Worm (Caenorhabditis elegans) whole organism, early embryonic: ENCODE data around the gene atg-10.

Experiments used
- B0310.2 ChIP-seq: sonication (generic microtip); optimal IDR thresholded peaks from 2 replicates; lab custom pipeline; 2016; ENCODE audit warnings: mild to moderate bottlenecking, missing genetic modification characterization, missing compliant biosample characterization
- F13C5.2 ChIP-seq: sonication (generic microtip); optimal IDR thresholded peaks from 2 replicates; lab custom pipeline; 2017; ENCODE audit warnings: mild to moderate bottlenecking, missing genetic modification characterization, inconsistent platforms, missing compliant biosample characterization
- aly-1 ChIP-seq: sonication (generic microtip); optimal IDR thresholded peaks from 2 replicates; lab custom pipeline; 2016; ENCODE audit warnings: missing genetic modification characterization, missing compliant biosample characterization
- ama-1 ChIP-seq: fragments of 150-350 bp; optimal IDR thresholded peaks from 2 replicates; lab custom pipeline; 2014
- ceh-13 ChIP-seq: fragments of 200-800 bp; sonication (Bioruptor generic); optimal IDR thresholded peaks from 2 replicates; lab custom pipeline; 2018; ENCODE audit warnings: mild to moderate bottlenecking, missing genetic modification characterization, missing compliant biosample characterization
- ceh-36 ChIP-seq: sonication (generic microtip); optimal IDR thresholded peaks from 2 replicates; lab custom pipeline; 2016; ENCODE audit warnings: missing genetic modification characterization, inconsistent platforms, missing compliant biosample characterization
- ets-7 ChIP-seq: sonication (generic microtip); optimal IDR thresholded peaks from 2 replicates; lab custom pipeline; 2016; ENCODE audit warnings: missing genotype, missing genetic modification characterization, missing compliant biosample characterization
- flt-1 ChIP-seq: fragments of 200-800 bp; sonication (Bioruptor generic); IDR thresholded peaks from 2 replicates; pipeline ENCODE4 v1.3.6; 2022; ENCODE audit warnings: missing genetic modification characterization, missing compliant biosample characterization
- hmbx-1 ChIP-seq: sonication (generic microtip); optimal IDR thresholded peaks from 2 replicates; lab custom pipeline; 2016; ENCODE audit warnings: mild to moderate bottlenecking, missing genetic modification characterization, missing compliant biosample characterization
- hmg-4 ChIP-seq: fragments of 200-800 bp; sonication (Bioruptor generic); optimal IDR thresholded peaks from 2 replicates; lab custom pipeline; 2018; ENCODE audit warnings: mild to moderate bottlenecking, missing genetic modification characterization, missing compliant biosample characterization
- hnd-1 ChIP-seq: sonication (generic microtip); optimal IDR thresholded peaks from 2 replicates; lab custom pipeline; 2016; ENCODE audit warnings: missing genetic modification characterization, missing compliant biosample characterization
- pes-1 ChIP-seq: fragments of 200-800 bp; sonication (Bioruptor generic); IDR thresholded peaks from 2 replicates; pipeline ENCODE4 v1.3.6; 2022; ENCODE audit warnings: missing genetic modification reagents, missing genetic modification characterization, missing compliant biosample characterization
- scrt-1 ChIP-seq: fragments of 200-800 bp; sonication (Bioruptor generic); IDR thresholded peaks from 2 replicates; pipeline ENCODE4 v1.3.6; 2022; ENCODE audit warnings: missing genetic modification characterization, missing compliant biosample characterization
- sea-1 ChIP-seq: fragments of 200-800 bp; sonication (Bioruptor generic); conservative IDR thresholded peaks from 2 replicates; pipeline ENCODE4 v1.3.6; 2022; ENCODE audit warnings: missing genetic modification characterization, missing compliant biosample characterization
- tbx-11 ChIP-seq: fragments of 200-800 bp; sonication (Bioruptor generic); IDR thresholded peaks from 2 replicates; pipeline ENCODE4 v1.3.6; 2022; ENCODE audit warnings: missing genetic modification characterization, missing compliant biosample characterization
- tbx-37 ChIP-seq: fragments of 200-800 bp; sonication (Bioruptor generic); conservative IDR thresholded peaks from 2 replicates; pipeline ENCODE4 v1.3.6; 2022; ENCODE audit warnings: missing genetic modification reagents, missing genetic modification characterization, missing compliant biosample characterization
- tra-4 ChIP-seq: sonication (generic microtip); optimal IDR thresholded peaks from 2 replicates; lab custom pipeline; 2017; ENCODE audit warnings: missing genetic modification characterization, missing compliant biosample characterization

atg-10 gene

DNA sequence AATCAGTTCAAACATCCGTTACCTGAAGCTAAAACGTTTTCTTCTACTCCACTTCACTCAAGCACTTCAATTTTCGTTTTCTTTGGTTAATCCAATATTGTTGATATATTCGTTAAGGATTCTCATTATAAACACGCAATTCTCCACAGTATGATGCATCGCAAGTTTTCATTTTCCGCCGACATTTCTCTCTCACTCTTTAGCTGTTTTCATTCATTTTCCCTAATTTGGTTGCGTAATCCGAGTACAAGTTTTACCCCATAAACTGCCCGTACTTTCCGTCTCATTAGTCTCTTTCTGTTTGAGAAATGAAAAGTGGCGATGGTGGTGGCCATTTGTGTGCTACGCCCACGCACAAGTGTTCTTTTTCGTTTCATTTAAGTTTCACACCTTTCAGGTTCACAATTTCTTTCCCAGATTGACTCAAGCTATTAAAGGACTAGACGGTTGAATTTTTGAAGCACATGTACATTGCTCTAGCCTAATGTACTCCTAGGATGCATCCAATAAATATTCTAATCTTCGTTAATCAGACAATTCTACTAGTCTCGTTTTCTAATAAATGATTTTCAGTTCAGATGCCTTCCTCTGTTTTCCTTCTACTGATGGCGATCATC, 32.5 kb downstream of the atg-10 start, which contains the start of gene C34C6.3:
TSS of gene C34C6.3 (plus strand) at position 567 of the 617 bp plus-strand sequence.
- no peak for TF ChIP-seq aly-1
- TF ChIP-seq tbx-37 (GFP tag; lab: Robert Waterston, UW), result no peak
- no peak for TF ChIP-seq flt-1 (GFP tag; lab: Robert Waterston, UW)
- no peak for TF ChIP-seq B0310.2 (tag; lab: Kevin White, UChicago)
- no peak for TF ChIP-seq tbx-11 (GFP tag; lab: Robert Waterston, UW)
- TF ChIP-seq scrt-1 (GFP tag; lab: Robert Waterston, UW), result no peak
- no peak for TF ChIP-seq hmbx-1 (tag; lab: Kevin White, UChicago)
- no peak for TF ChIP-seq sea-1

DNA sequence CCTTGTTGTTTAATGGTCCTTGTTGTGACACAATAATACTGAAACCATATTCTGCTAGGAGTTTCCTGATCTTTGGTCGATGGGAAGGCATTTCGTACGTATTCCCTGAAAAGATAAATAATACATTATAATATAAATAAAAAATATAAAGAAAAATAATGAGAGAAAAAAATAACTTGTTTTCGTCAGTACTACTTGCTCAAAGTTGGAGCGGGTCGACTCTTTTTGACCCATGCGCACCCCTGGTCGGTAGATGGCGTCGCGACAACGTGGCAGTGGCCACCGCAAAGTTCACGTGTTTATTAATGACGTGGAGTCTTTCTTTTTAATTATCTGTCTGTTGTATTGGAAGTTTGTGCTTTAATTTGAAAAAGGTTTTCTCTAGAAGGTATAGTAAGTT, 36.8 kb downstream of the atg-10 start, which contains the start of gene C34C6.10:
TSS of gene C34C6.10 (minus strand) at position 101 of the 400 bp plus-strand sequence.
- TF ChIP-seq ceh-36 (tag; lab: Kevin White, UChicago) (no peak), ets-7 (tag; lab: Kevin White, UChicago) (no peak), ama-1 (lab: Kevin White, UChicago) (no peak), tra-4 (tag; lab: Kevin White, UChicago) (no peak), sea-1 (no peak), F13C5.2 (tag; lab: Kevin White, UChicago) (no peak), hmg-4 (GFP tag; lab: Kevin White, UChicago) (no peak), tbx-37 (GFP tag; lab: Robert Waterston, UW) (no peak)

DNA sequence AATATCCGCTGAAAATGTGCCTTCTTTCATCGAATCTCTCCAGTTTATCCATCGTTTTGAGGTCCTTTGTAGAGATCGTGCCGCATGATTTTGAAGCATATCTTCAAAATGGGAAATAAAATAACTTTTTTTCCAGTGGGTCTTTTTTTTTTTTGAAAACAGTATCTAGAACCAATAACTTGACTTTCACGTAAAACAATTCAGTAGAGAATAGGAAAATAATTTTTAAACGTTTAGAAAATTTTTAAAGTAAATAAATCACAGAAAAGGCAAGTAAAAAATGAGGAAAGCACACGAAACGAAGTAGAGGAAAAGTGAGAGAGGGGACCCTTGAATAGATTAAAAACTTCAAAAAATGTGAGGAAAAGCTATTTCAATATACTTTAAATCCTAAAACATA, 39.9 kb downstream of the atg-10 start, which contains the start of gene chdh-1:
TSS of gene chdh-1 (minus strand) at position 101 of the 400 bp plus-strand sequence.
- TF ChIP-seq tbx-37 (GFP tag; lab: Robert Waterston, UW), result no peak
- TF ChIP-seq ceh-36 (tag; lab: Kevin White, UChicago), result no peak
- no peak for TF ChIP-seq tbx-11 (GFP tag; lab: Robert Waterston, UW)
- TF ChIP-seq B0310.2 (tag; lab: Kevin White, UChicago), result no peak
- no peak for TF ChIP-seq tra-4 (tag; lab: Kevin White, UChicago)
- TF ChIP-seq F13C5.2 (tag; lab: Kevin White, UChicago), result no peak
- TF ChIP-seq flt-1 (GFP tag; lab: Robert Waterston, UW), result no peak
- no peak for TF ChIP-seq hmbx-1 (tag; lab: Kevin White, UChicago)

DNA sequence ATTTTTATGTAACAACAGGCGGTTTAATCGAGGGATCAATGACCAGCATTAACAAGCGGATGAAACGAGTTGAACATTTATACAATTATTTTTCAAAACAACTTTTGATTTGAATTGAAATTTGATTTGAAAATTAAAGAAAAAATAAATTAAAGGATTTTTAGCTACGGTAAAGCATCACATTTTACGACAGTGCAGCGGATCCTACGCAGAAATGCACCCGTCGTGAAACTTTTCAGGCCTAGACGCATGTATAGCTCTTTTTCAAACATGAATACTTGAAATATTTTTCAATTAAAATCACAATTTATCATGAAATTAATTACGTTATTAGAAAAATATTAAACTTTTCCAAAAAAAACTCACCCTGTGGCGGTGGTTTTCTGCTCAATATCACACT, 42.1 kb downstream of the atg-10 start:
- TF ChIP-seq ama-1 (lab: Kevin White, UChicago) (no peak), flt-1 (GFP tag; lab: Robert Waterston, UW) (no peak), F13C5.2 (tag; lab: Kevin White, UChicago) (no peak), ceh-36 (tag; lab: Kevin White, UChicago) (no peak), tbx-11 (GFP tag; lab: Robert Waterston, UW) (no peak), ceh-13 (GFP tag; lab: Kevin White, UChicago) (no peak), tbx-37 (GFP tag; lab: Robert Waterston, UW) (no peak), scrt-1 (GFP tag; lab: Robert Waterston, UW) (no peak), sea-1 (no peak), hnd-1 (tag; lab: Kevin White, UChicago) (no peak), B0310.2 (tag; lab: Kevin White, UChicago) (no peak), ets-7 (tag; lab: Kevin White, UChicago) (no peak), hmg-4 (GFP tag; lab: Kevin White, UChicago) (no peak), hmbx-1 (tag; lab: Kevin White, UChicago) (no peak), tra-4 (tag; lab: Kevin White, UChicago) (no peak)

DNA sequence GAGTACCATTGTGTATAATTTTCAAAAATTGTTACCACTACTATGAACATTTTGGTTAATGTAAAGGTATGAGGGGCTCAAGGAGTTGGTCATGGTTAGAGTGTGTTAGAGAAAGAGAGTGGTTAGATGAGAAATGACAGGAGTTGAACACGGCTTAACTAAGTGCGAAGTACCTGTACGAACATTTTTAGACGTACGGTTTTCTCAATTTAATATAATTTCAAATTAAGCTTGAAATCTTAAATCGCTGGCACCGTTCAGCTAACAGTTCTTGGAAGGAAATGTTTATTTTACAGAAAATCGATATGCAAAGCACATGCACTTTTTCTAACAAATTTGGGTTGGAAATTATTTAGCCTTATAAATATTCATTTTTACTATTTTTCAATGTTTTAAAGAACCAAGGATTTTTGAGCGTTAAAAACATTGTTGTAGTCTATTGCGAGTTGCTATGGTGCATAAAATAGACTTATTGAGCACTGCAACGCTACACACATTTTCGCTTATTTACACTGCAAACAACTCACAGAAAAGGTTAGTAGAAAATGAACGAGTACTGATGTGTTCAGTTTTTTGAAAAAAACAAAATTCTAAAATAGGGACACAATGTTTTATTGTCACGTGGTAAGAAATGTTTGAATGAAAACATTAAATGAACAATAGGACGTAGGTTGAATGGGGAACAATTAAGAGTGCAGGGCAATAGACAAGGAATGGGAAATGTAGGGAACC, 42.9 kb downstream of the atg-10 start, which contains the start of gene sphk-1:
TSS of gene sphk-1 (minus strand) at position 51 of the 732 bp plus-strand sequence.
- no peak for TF ChIP-seq ama-1 (lab: Kevin White, UChicago)
- TF ChIP-seq hnd-1 (tag; lab: Kevin White, UChicago), result no peak
- TF ChIP-seq ceh-13 (GFP tag; lab: Kevin White, UChicago), result no peak
- no peak for TF ChIP-seq F13C5.2 (tag; lab: Kevin White, UChicago)
- TF ChIP-seq ets-7 (tag; lab: Kevin White, UChicago), result no peak
- TF ChIP-seq aly-1, result no peak
- TF ChIP-seq hmg-4 (GFP tag; lab: Kevin White, UChicago), result no peak
- no peak for TF ChIP-seq tbx-37 (GFP tag; lab: Robert Waterston, UW)
- TF ChIP-seq tra-4 (tag; lab: Kevin White, UChicago), result no peak
- no peak for TF ChIP-seq sea-1
- TF ChIP-seq pes-1 (GFP tag; lab: Robert Waterston, UW), result no peak
- no peak for TF ChIP-seq tbx-11 (GFP tag; lab: Robert Waterston, UW)
- TF ChIP-seq scrt-1 (GFP tag; lab: Robert Waterston, UW), result no peak
- TF ChIP-seq flt-1 (GFP tag; lab: Robert Waterston, UW), result no peak
- no peak for TF ChIP-seq hmbx-1 (tag; lab: Kevin White, UChicago)
- TF ChIP-seq ceh-36 (tag; lab: Kevin White, UChicago), result no peak
- no peak for TF ChIP-seq B0310.2 (tag; lab: Kevin White, UChicago)

DNA sequence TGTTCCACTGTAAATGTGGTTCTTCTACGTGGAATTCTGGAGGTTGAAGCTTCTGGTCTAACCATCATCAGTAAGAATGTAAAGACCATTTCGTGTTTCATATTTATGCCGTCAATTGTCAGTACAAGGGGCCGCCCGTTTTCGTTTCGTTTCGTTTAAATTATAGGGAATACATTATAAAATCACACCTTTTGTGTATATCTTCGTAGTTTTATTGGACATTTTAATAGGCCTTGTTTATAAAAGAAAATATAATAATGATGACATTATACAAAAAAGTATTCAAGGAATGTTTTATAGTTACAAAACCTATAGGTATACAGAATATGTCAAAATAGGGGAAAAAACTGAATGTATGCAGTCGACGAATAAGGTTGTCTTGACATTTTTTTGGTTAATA, 44.8 kb downstream of the atg-10 start, which contains the start of gene ceh-7:
TSS of gene ceh-7 (minus strand) at position 101 of the 400 bp plus-strand sequence.
- TF ChIP-seq hnd-1 (tag; lab: Kevin White, UChicago) (no peak), B0310.2 (tag; lab: Kevin White, UChicago) (no peak), F13C5.2 (tag; lab: Kevin White, UChicago) (no peak), ama-1 (lab: Kevin White, UChicago) (no peak), pes-1 (GFP tag; lab: Robert Waterston, UW) (no peak), ceh-36 (tag; lab: Kevin White, UChicago) (no peak), flt-1 (GFP tag; lab: Robert Waterston, UW) (no peak), tbx-11 (GFP tag; lab: Robert Waterston, UW) (no peak), aly-1 (no peak), ceh-13 (GFP tag; lab: Kevin White, UChicago) (no peak), scrt-1 (GFP tag; lab: Robert Waterston, UW) (no peak), tra-4 (tag; lab: Kevin White, UChicago) (no peak), tbx-37 (GFP tag; lab: Robert Waterston, UW) (no peak), hmg-4 (GFP tag; lab: Kevin White, UChicago) (no peak), sea-1 (no peak), ets-7 (tag; lab: Kevin White, UChicago) (no peak), hmbx-1 (tag; lab: Kevin White, UChicago) (no peak)
